Worm (Caenorhabditis elegans) whole organism, L2 larva: ENCODE measurements around the gene F26F12.3.
A peak's percentile ranks its signal among the peaks of the same experiment; 100 is the strongest.

Experiments used
- alr-1 ChIP-seq: fragments of 150-350 bp; optimal IDR thresholded peaks from 2 replicates; lab custom pipeline; 2014; ENCODE audit warnings: missing biosample characterization, missing genetic modification characterization
- ama-1 ChIP-seq: fragments of 150-350 bp; optimal IDR thresholded peaks from 2 replicates; lab custom pipeline; 2018; ENCODE audit warnings: inconsistent platforms
- dmd-4 ChIP-seq: sonication (generic microtip); optimal IDR thresholded peaks from 2 replicates; lab custom pipeline; 2017; ENCODE audit warnings: missing biosample characterization, missing genetic modification characterization
- lsy-2 ChIP-seq, 2 experiments: fragments of 150-350 bp in 1 of 2; sonication (generic microtip) in 1 of 2; optimal IDR thresholded peaks; 2 replicates each; lab custom pipeline; 2014 to 2017; ENCODE audit warnings: missing biosample characterization in 2 of 2, missing genetic modification characterization in 2 of 2
- nhr-11 ChIP-seq: fragments of 150-350 bp; optimal IDR thresholded peaks from 2 replicates; lab custom pipeline; 2014; ENCODE audit warnings: missing biosample characterization, missing genetic modification characterization
- nhr-25 ChIP-seq: fragments of 150-350 bp; sonication (generic microtip); optimal IDR thresholded peaks from 3 replicates; lab custom pipeline; 2014; ENCODE audit warnings: missing biosample characterization, missing genetic modification characterization

Gene F26F12.3

ce11 chrV:5790497-5791280, 54.8 kb downstream of the F26F12.3 start, which contains the start of the genes nhr-142 and F44E7.9 (continued):
- TF ChIP-seq nhr-25 (tag; lab: Kevin White, UChicago): peak; percentile 70
- peak; percentile 73 to 91 for TF ChIP-seq lsy-2 (tag; optimal IDR thresholded peaks at IDR 0.05; lab: Kevin White, UChicago)
- no peak for TF ChIP-seq dmd-4 (tag; lab: Kevin White, UChicago)
- TF ChIP-seq nhr-11 (tag; lab: Kevin White, UChicago): no peak
- TF ChIP-seq alr-1 (tag; lab: Kevin White, UChicago): no peak
- no peak for TF ChIP-seq ama-1 (lab: Kevin White, UChicago)
